Worm (Caenorhabditis elegans): ENCODE measurements around the gene ceh-58.

Gene ceh-58

ce11 chrII:10367202-10367601 lies 2.2 kb downstream of the ceh-58 start, which contains the start of gene ceh-57:
TSS of gene ceh-57 (minus strand) at chrII:10367296.
- TF ChIP-seq B0261.1 (tag; optimal IDR thresholded peaks at IDR 0.05) (no peak), F57A8.1 (GFP tag; optimal IDR thresholded peaks at IDR 0.05) (no peak), C06A6.2 (GFP tag; conservative IDR thresholded peaks at IDR 0.05) (no peak), ztf-25 (GFP tag; IDR thresholded peaks at IDR 0.05) (no peak), let-607 (tag; optimal IDR thresholded peaks at IDR 0.05) (no peak), ccch-3 (GFP tag; optimal IDR thresholded peaks at IDR 0.05) (no peak)

ce11 chrII:10360487-10360886 lies 8.9 kb downstream of the ceh-58 start, which contains the start of gene C07E3.4:
TSS of gene C07E3.4 (plus strand) at chrII:10360787.
- TF ChIP-seq madf-10 (tag; optimal IDR thresholded peaks at IDR 0.05) (no peak), lin-54 (GFP tag; optimal IDR thresholded peaks at IDR 0.05) (no peak), F33H1.4 (GFP tag; IDR thresholded peaks at IDR 0.05) (no peak), mxl-1 (tag; optimal IDR thresholded peaks at IDR 0.05) (no peak), snpc-4 (GFP tag; optimal IDR thresholded peaks at IDR 0.05) (no peak), snpc-4 (tag; optimal IDR thresholded peaks at IDR 0.05) (no peak), pha-4 (tag; optimal IDR thresholded peaks at IDR 0.05) (no peak), unc-62 (GFP tag; optimal IDR thresholded peaks at IDR 0.05) (no peak), lin-40 (tag; optimal IDR thresholded peaks at IDR 0.05) (no peak), hrde-1 (tag; optimal IDR thresholded peaks at IDR 0.05; ENCODE audit: borderline replicate concordance) (no peak), pbrm-1 (GFP tag; IDR thresholded peaks at IDR 0.05) (no peak), attf-6 (GFP tag; IDR thresholded peaks at IDR 0.05) (no peak), nhr-179 (tag; optimal IDR thresholded peaks at IDR 0.05) (no peak), hmg-1.2 (GFP tag; IDR thresholded peaks at IDR 0.05) (no peak), ZK185.1 (tag; optimal IDR thresholded peaks at IDR 0.05; ENCODE audit: poor library complexity, severe bottlenecking) (no peak)

ce11 chrII:10357468-10358007 lies 11.9 kb downstream of the ceh-58 start, which contains the start of gene C07E3.3:
TSS of gene C07E3.3 (minus strand) at chrII:10357518.
- no peak for TF ChIP-seq B0019.2 (GFP tag; conservative IDR thresholded peaks at IDR 0.05)

ce11 chrII:10351963-10352362 lies 17.4 kb downstream of the ceh-58 start, which contains the start of gene C07E3.8:
TSS of gene C07E3.8 (plus strand) at chrII:10352263.
- TF ChIP-seq hmg-1.2 (GFP tag; IDR thresholded peaks at IDR 0.05), result no peak
- TF ChIP-seq ZK185.1 (tag; optimal IDR thresholded peaks at IDR 0.05; ENCODE audit: poor library complexity, severe bottlenecking), result no peak
- TF ChIP-seq bed-2 (GFP tag; IDR thresholded peaks at IDR 0.05), result no peak
- TF ChIP-seq hlh-12 (tag; optimal IDR thresholded peaks at IDR 0.05), result no peak
- no peak for TF ChIP-seq sptf-2 (GFP tag; optimal IDR thresholded peaks at IDR 0.05)
- TF ChIP-seq ceh-79 (tag; optimal IDR thresholded peaks at IDR 0.05), result no peak
- TF ChIP-seq Y67H2A.10 (GFP tag; conservative IDR thresholded peaks at IDR 0.05), result no peak
- no peak for TF ChIP-seq mel-28 (tag; optimal IDR thresholded peaks at IDR 0.05; ENCODE audit: borderline replicate concordance)
- no peak for TF ChIP-seq rcor-1 (GFP tag; IDR thresholded peaks at IDR 0.05)
- TF ChIP-seq mes-4 (tag; optimal IDR thresholded peaks at IDR 0.05), result no peak
- no peak for TF ChIP-seq snpc-1.1 (tag; optimal IDR thresholded peaks at IDR 0.05; ENCODE audit: insufficient read depth)
- no peak for TF ChIP-seq F52B5.7 (tag; optimal IDR thresholded peaks at IDR 0.05)
- TF ChIP-seq lag-1 (GFP tag; IDR thresholded peaks at IDR 0.05), result no peak
- TF ChIP-seq ztf-22 (GFP tag; optimal IDR thresholded peaks at IDR 0.05), result no peak
- no peak for TF ChIP-seq nhr-90 (tag; optimal IDR thresholded peaks at IDR 0.05)
- TF ChIP-seq nfyb-1 (GFP tag; IDR thresholded peaks at IDR 0.05), result no peak
- no peak for TF ChIP-seq aptf-2 (GFP tag; conservative IDR thresholded peaks at IDR 0.05)

Measured in whole organism, young adult.